Worm (Caenorhabditis elegans) whole organism, L4 larva: ENCODE data around the gene fbxa-30.

Experiments
- D1046.2 ChIP-seq: fragments of 200-800 bp; sonication (Bioruptor generic); IDR thresholded peaks from 2 replicates; pipeline ENCODE4 v1.3.6; 2022; ENCODE audit warnings: missing genetic modification characterization, missing compliant biosample characterization
- F10B5.3 ChIP-seq: sonication (generic microtip); optimal IDR thresholded peaks from 2 replicates; lab custom pipeline; 2016; ENCODE audit warnings: mild to moderate bottlenecking, missing genetic modification characterization, missing compliant biosample characterization
- F44E2.7 ChIP-seq: fragments of 200-800 bp; sonication (Bioruptor generic); IDR thresholded peaks from 2 replicates; pipeline ENCODE4 v2.1.2; 2022; ENCODE audit warnings: missing genetic modification characterization, missing compliant biosample characterization
- F49E8.2 ChIP-seq: sonication (generic microtip); optimal IDR thresholded peaks from 2 replicates; lab custom pipeline; 2016; ENCODE audit warnings: missing compliant biosample characterization, mild to moderate bottlenecking, missing genetic modification characterization, borderline replicate concordance
- T26A8.4 ChIP-seq: fragments of 200-800 bp; sonication (Bioruptor generic); IDR thresholded peaks from 2 replicates; pipeline ENCODE4 v1.3.6; 2022; ENCODE audit warnings: missing genetic modification characterization, missing compliant biosample characterization
- Y105C5A.15 ChIP-seq: fragments of 200-800 bp; sonication (Bioruptor generic); IDR thresholded peaks from 2 replicates; pipeline ENCODE4 v1.3.6; 2022; ENCODE audit warnings: missing genetic modification characterization, missing compliant biosample characterization
- Y48G9A.11 ChIP-seq: fragments of 200-800 bp; sonication (Bioruptor generic); IDR thresholded peaks from 2 replicates; pipeline ENCODE4 v1.3.6; 2022; ENCODE audit warnings: missing genetic modification reagents, missing genetic modification characterization, missing compliant biosample characterization
- ama-1 ChIP-seq: fragments of 150-350 bp; optimal IDR thresholded peaks from 2 replicates; lab custom pipeline; 2014; ENCODE audit warnings: inconsistent platforms, mixed read lengths
- attf-4 ChIP-seq: sonication (generic microtip); optimal IDR thresholded peaks from 3 replicates; lab custom pipeline; 2017; ENCODE audit warnings: missing biosample characterization, missing genetic modification characterization
- daf-12 ChIP-seq: fragments of 150-350 bp; optimal IDR thresholded peaks from 2 replicates; lab custom pipeline; 2014; ENCODE audit warnings: missing biosample characterization, missing genetic modification reagents, missing genetic modification characterization
- dve-1 ChIP-seq: sonication (generic microtip); optimal IDR thresholded peaks from 2 replicates; lab custom pipeline; 2017; ENCODE audit warnings: antibody characterized with exemption, mild to moderate bottlenecking, missing genetic modification characterization, missing compliant biosample characterization; ENCODE audit not compliant: insufficient read depth
- egl-43 ChIP-seq: fragments of 200-800 bp; sonication (Bioruptor generic); IDR thresholded peaks from 2 replicates; pipeline ENCODE4 v1.3.6; 2022; ENCODE audit warnings: missing genetic modification reagents, missing genetic modification characterization, missing compliant biosample characterization
- gei-8 ChIP-seq: fragments of 200-800 bp; sonication (Bioruptor generic); optimal IDR thresholded peaks from 2 replicates; lab custom pipeline; 2018; ENCODE audit warnings: mild to moderate bottlenecking, missing genetic modification characterization, missing compliant biosample characterization
- hif-1 ChIP-seq, 2 experiments: sonication (generic microtip); optimal IDR thresholded peaks; 2 replicates each; lab custom pipeline; 2016 to 2017; ENCODE audit warnings: missing compliant biosample characterization in 2 of 2, missing genetic modification characterization in 2 of 2, missing genetic modification reagents in 2 of 2, missing genotype in 2 of 2, mild to moderate bottlenecking in 1 of 2
- hlh-11 ChIP-seq: fragments of 200-800 bp; sonication (Bioruptor generic); optimal IDR thresholded peaks from 2 replicates; lab custom pipeline; 2018; ENCODE audit warnings: mild to moderate bottlenecking, missing genetic modification characterization, missing compliant biosample characterization
- hmg-1.1 ChIP-seq: fragments of 200-800 bp; sonication (Bioruptor generic); IDR thresholded peaks from 2 replicates; pipeline ENCODE4 v1.3.6; 2022; ENCODE audit warnings: missing genetic modification reagents, missing genetic modification characterization, missing compliant biosample characterization
- lim-7 ChIP-seq: fragments of 200-800 bp; sonication (Bioruptor generic); IDR thresholded peaks from 2 replicates; pipeline ENCODE4 v1.3.6; 2022; ENCODE audit warnings: missing genetic modification characterization, missing compliant biosample characterization
- lin-15B ChIP-seq: fragments of 150-350 bp; sonication (generic microtip); optimal IDR thresholded peaks from 3 replicates; lab custom pipeline; 2014; ENCODE audit warnings: missing biosample characterization, missing genetic modification characterization
- lin-29 ChIP-seq: fragments of 200-800 bp; sonication (Bioruptor generic); IDR thresholded peaks from 2 replicates; pipeline ENCODE4 v1.3.6; 2022; ENCODE audit warnings: missing genetic modification reagents, missing genetic modification characterization, missing compliant biosample characterization
- lin-38 ChIP-seq: fragments of 200-800 bp; sonication (Bioruptor generic); IDR thresholded peaks from 2 replicates; pipeline ENCODE4 v1.3.6; 2022; ENCODE audit warnings: missing genetic modification reagents, missing genetic modification characterization, missing compliant biosample characterization
- lin-39 ChIP-seq: fragments of 150-350 bp; optimal IDR thresholded peaks from 2 replicates; lab custom pipeline; 2014; ENCODE audit warnings: missing biosample characterization, missing genetic modification reagents, missing genetic modification characterization
- madf-9 ChIP-seq: fragments of 200-800 bp; sonication (Bioruptor generic); conservative IDR thresholded peaks from 2 replicates; pipeline ENCODE4 v1.3.6; 2022; ENCODE audit warnings: missing genetic modification reagents, missing genetic modification characterization, missing compliant biosample characterization
- mdt-29 ChIP-seq: fragments of 200-800 bp; sonication (Bioruptor generic); IDR thresholded peaks from 2 replicates; pipeline ENCODE4 v1.3.6; 2022; ENCODE audit warnings: missing genetic modification reagents, missing genetic modification characterization, missing compliant biosample characterization
- mes-2 ChIP-seq: sonication (generic microtip); optimal IDR thresholded peaks from 2 replicates; lab custom pipeline; 2016; ENCODE audit warnings: missing genotype, mild to moderate bottlenecking, missing genetic modification characterization, missing compliant biosample characterization; ENCODE audit not compliant: poor library complexity, severe bottlenecking
- mxl-2 ChIP-seq: fragments of 200-800 bp; sonication (Bioruptor generic); conservative IDR thresholded peaks from 2 replicates; pipeline ENCODE4 v1.3.6; 2022; ENCODE audit warnings: missing genetic modification reagents, missing genetic modification characterization, missing compliant biosample characterization
- nhr-11 ChIP-seq: fragments of 150-350 bp; optimal IDR thresholded peaks from 2 replicates; lab custom pipeline; 2014; ENCODE audit warnings: missing biosample characterization, missing genetic modification characterization
- nhr-237 ChIP-seq: sonication (generic microtip); optimal IDR thresholded peaks from 2 replicates; lab custom pipeline; 2017; ENCODE audit warnings: missing biosample characterization, missing genetic modification characterization
- nhr-28 ChIP-seq: fragments of 150-350 bp; optimal IDR thresholded peaks from 2 replicates; lab custom pipeline; 2014; ENCODE audit warnings: missing biosample characterization, missing genetic modification characterization
- nhr-41 ChIP-seq: fragments of 200-800 bp; sonication (Bioruptor generic); IDR thresholded peaks from 2 replicates; pipeline ENCODE4 v1.3.6; 2022; ENCODE audit warnings: missing genetic modification reagents, missing genetic modification characterization, missing compliant biosample characterization
- nhr-42 ChIP-seq: fragments of 200-800 bp; sonication (Bioruptor generic); IDR thresholded peaks from 2 replicates; pipeline ENCODE4 v1.3.6; 2022; ENCODE audit warnings: missing genetic modification characterization, missing compliant biosample characterization
- nhr-48 ChIP-seq: sonication (generic microtip); optimal IDR thresholded peaks from 2 replicates; lab custom pipeline; 2016; ENCODE audit warnings: mild to moderate bottlenecking, missing genetic modification characterization, missing compliant biosample characterization
- nhr-6 ChIP-seq: fragments of 150-350 bp; optimal IDR thresholded peaks from 2 replicates; lab custom pipeline; 2014; ENCODE audit warnings: missing biosample characterization, missing genetic modification characterization
- php-3 ChIP-seq: fragments of 200-800 bp; sonication (Bioruptor generic); IDR thresholded peaks from 2 replicates; pipeline ENCODE4 v1.3.6; 2022; ENCODE audit warnings: missing genetic modification reagents, missing genetic modification characterization, missing compliant biosample characterization
- rbr-2 ChIP-seq: sonication (generic microtip); optimal IDR thresholded peaks from 2 replicates; lab custom pipeline; 2016; ENCODE audit warnings: missing genotype, missing genetic modification characterization, missing compliant biosample characterization
- saeg-2 ChIP-seq: fragments of 200-800 bp; sonication (Bioruptor generic); IDR thresholded peaks from 2 replicates; pipeline ENCODE4 v1.3.6; 2022; ENCODE audit warnings: missing genetic modification reagents, missing genetic modification characterization, missing compliant biosample characterization
- sdz-12 ChIP-seq: fragments of 200-800 bp; sonication (Bioruptor generic); optimal IDR thresholded peaks from 2 replicates; lab custom pipeline; 2018; ENCODE audit warnings: mild to moderate bottlenecking, missing genetic modification characterization, missing compliant biosample characterization
- set-16 ChIP-seq: fragments of 200-800 bp; sonication (Bioruptor generic); IDR thresholded peaks from 2 replicates; pipeline ENCODE4 v1.3.6; 2022; ENCODE audit warnings: missing genetic modification reagents, missing genetic modification characterization, missing compliant biosample characterization
- snpc-1.2 ChIP-seq: fragments of 200-800 bp; sonication (Bioruptor generic); IDR thresholded peaks from 2 replicates; pipeline ENCODE4 v1.3.6; 2022; ENCODE audit warnings: missing genetic modification reagents, missing genetic modification characterization, missing compliant biosample characterization
- snpc-4 ChIP-seq: fragments of 150-350 bp; optimal IDR thresholded peaks from 2 replicates; lab custom pipeline; 2014; ENCODE audit warnings: missing biosample characterization, missing genetic modification characterization
- unc-130 ChIP-seq: sonication (generic microtip); optimal IDR thresholded peaks from 2 replicates; lab custom pipeline; 2016; ENCODE audit warnings: missing genetic modification reagents, missing genetic modification characterization, missing compliant biosample characterization
- vab-7 ChIP-seq: fragments of 200-800 bp; sonication (Bioruptor generic); IDR thresholded peaks from 2 replicates; pipeline ENCODE4 v1.3.6; 2022; ENCODE audit warnings: missing genetic modification reagents, missing genetic modification characterization, missing compliant biosample characterization
- zip-11 ChIP-seq: fragments of 200-800 bp; sonication (Bioruptor generic); IDR thresholded peaks from 2 replicates; pipeline ENCODE4 v1.3.6; 2022; ENCODE audit warnings: missing genetic modification characterization, missing compliant biosample characterization

Gene fbxa-30

DNA sequence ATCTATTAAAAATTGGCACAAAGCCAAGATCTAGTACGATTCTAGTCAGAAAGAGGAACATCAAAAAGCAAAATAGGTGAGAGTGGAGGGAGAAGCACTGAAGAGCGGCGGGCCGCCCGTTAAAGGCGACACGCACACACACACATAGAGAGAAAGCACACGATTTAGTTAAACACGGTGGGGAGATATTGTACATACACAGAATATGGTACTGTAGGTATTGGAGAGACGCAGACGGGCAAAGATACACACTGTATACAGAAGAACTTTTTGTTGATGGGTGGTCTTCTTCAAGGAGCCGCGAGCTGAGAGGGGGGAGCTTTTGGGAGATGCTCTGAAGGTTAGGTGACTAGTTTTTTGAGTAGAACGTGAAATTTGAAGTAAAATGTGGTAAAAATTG is 49.2 kb downstream of the fbxa-30 start (continued):
- peak; percentile 21 for TF ChIP-seq hlh-11 (tag; lab: Kevin White, UChicago)
- TF ChIP-seq mxl-2: no peak
- no peak for TF ChIP-seq nhr-41 (GFP tag; lab: Robert Waterston, UW)
- TF ChIP-seq saeg-2: no peak
- no peak for TF ChIP-seq Y105C5A.15 (GFP tag; lab: Robert Waterston, UW)
- TF ChIP-seq egl-43 (GFP tag; lab: Robert Waterston, UW): no peak
- TF ChIP-seq unc-130 (GFP tag; lab: Kevin White, UChicago): no peak
- no peak for TF ChIP-seq nhr-48 (tag; lab: Kevin White, UChicago)
- no peak for TF ChIP-seq T26A8.4 (GFP tag; lab: Robert Waterston, UW)
- TF ChIP-seq nhr-6 (tag; lab: Kevin White, UChicago): peak; percentile 61
- TF ChIP-seq daf-12 (tag; lab: Kevin White, UChicago): no peak
- no peak for TF ChIP-seq rbr-2
- TF ChIP-seq Y48G9A.11: no peak
- no peak for TF ChIP-seq mdt-29 (GFP tag; lab: Robert Waterston, UW)
- TF ChIP-seq nhr-42 (GFP tag; lab: Robert Waterston, UW): no peak
- peak; percentile 0 for TF ChIP-seq mes-2 (tag; lab: Kevin White, UChicago)
- TF ChIP-seq hmg-1.1 (GFP tag; lab: Robert Waterston, UW): no peak
- TF ChIP-seq vab-7 (GFP tag; lab: Robert Waterston, UW): no peak
- no peak for TF ChIP-seq F49E8.2 (tag; lab: Kevin White, UChicago)
- 0 out of 2 replicates have a peak, but pooled peaks have one; percentile 44 for TF ChIP-seq D1046.2 (GFP tag; lab: Robert Waterston, UW)
- TF ChIP-seq F44E2.7 (GFP tag; lab: Robert Waterston, UW): no peak
- TF ChIP-seq F10B5.3 (tag; lab: Kevin White, UChicago): no peak
- TF ChIP-seq nhr-11 (tag; lab: Kevin White, UChicago): no peak
- no peak for TF ChIP-seq lin-39 (tag; lab: Kevin White, UChicago)
- TF ChIP-seq attf-4: no peak
- TF ChIP-seq php-3: 0 out of 2 replicates have a peak, but pooled peaks have one; percentile 51
- TF ChIP-seq sdz-12 (GFP tag; lab: Kevin White, UChicago): no peak

- TF ChIP-seq hlh-11 (tag; lab: Kevin White, UChicago): no peak
- TF ChIP-seq nhr-28: no peak
- TF ChIP-seq gei-8 (GFP tag; lab: Kevin White, UChicago): no peak
- TF ChIP-seq dve-1 (tag; lab: Kevin White, UChicago): no peak
- no peak for TF ChIP-seq madf-9 (GFP tag; lab: Robert Waterston, UW)
- TF ChIP-seq set-16 (GFP tag; lab: Robert Waterston, UW): no peak
- no peak for TF ChIP-seq F44E2.7 (GFP tag; lab: Robert Waterston, UW)
- TF ChIP-seq nhr-42 (GFP tag; lab: Robert Waterston, UW): no peak
- TF ChIP-seq zip-11 (GFP tag; lab: Robert Waterston, UW): no peak
- no peak for TF ChIP-seq T26A8.4 (GFP tag; lab: Robert Waterston, UW)
- TF ChIP-seq lim-7 (GFP tag; lab: Robert Waterston, UW): no peak
- no peak for TF ChIP-seq hif-1 (tag; optimal IDR thresholded peaks at IDR 0.05; lab: Kevin White, UChicago)
- TF ChIP-seq lin-29 (GFP tag; lab: Robert Waterston, UW): no peak
- no peak for TF ChIP-seq nhr-237 (tag; lab: Kevin White, UChicago)
- no peak for TF ChIP-seq lin-15B (tag; lab: Kevin White, UChicago)
- TF ChIP-seq snpc-1.2: no peak
- no peak for TF ChIP-seq snpc-4 (tag; lab: Kevin White, UChicago)
- TF ChIP-seq ama-1 (lab: Kevin White, UChicago): no peak
- no peak for TF ChIP-seq lin-38 (GFP tag; lab: Robert Waterston, UW)
These were observed 49.8 kb downstream of the fbxa-30 start for ce11 chrIII:1225595-1225994.
